In the genomic region with DNA sequence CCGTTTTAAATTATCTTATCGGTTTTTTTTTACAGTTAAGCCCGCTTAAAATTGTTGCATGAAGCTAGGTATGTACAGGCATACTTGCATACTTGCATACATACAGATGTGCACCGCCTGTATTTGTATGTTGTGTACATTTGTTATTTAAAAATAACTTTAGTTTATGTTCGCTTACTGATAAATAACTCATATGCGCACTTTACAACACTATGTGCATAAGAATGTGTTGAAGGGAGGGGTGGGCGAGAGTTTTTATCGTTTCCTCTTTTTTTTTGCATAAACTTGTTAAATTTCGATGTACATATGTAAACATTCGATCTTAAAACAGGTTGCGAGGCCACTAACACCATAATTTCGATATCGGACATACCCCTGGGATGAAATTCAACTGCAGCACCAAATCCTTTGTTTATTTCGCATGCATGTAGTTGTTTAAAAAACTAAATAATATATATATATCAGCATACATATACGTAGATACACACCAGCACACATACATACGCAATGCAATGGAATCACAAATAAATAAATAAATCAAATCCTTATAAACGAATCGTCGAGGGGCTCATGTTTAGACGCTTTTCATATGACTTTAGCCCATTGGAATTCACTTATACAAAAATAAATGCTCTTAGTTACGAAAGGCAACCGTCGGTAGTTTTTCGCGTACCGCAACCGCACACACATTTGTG, we compare ENCODE assay signal across 1 fruit fly cellular context.
TF ChIP-seq lines count a peak whose summit lies in the region.

No protein-coding gene starts in this region.

TF ChIP-seq in whole organism, embryonic, 481 proteins besides CTCF, POLR2A, EP300 and RAD21 (continued from another document):
- TF ChIP-seq dimm (GFP tag; IDR thresholded peaks at IDR 0.05; lab: Robert Waterston, UW) = no peak
- TF ChIP-seq br (optimal IDR thresholded peaks at IDR 0.05; lab: Kevin White, UChicago) = no peak
- TF ChIP-seq CG2875 (GFP tag; optimal IDR thresholded peaks at IDR 0.05; lab: Kevin White, UChicago) = no peak
- no peak for TF ChIP-seq CG11504 (tag; optimal IDR thresholded peaks at IDR 0.05; lab: Kevin White, UChicago)
- TF ChIP-seq Ptx1 (GFP tag; IDR thresholded peaks at IDR 0.05; lab: Robert Waterston, UW) = no peak
- no peak for TF ChIP-seq ap (GFP tag; IDR thresholded peaks at IDR 0.05; lab: Robert Waterston, UW)
- TF ChIP-seq bcd (GFP tag; optimal IDR thresholded peaks at IDR 0.05; lab: Kevin White, UChicago) = no peak
